Worm (Caenorhabditis elegans) whole organism, L1 larva: ENCODE results near the gene M04D8.5.

ENCODE experiments used
- ama-1 ChIP-seq: fragments of 150-350 bp; optimal IDR thresholded peaks from 2 replicates; lab custom pipeline; 2014
- fkh-10 ChIP-seq: sonication (generic microtip); optimal IDR thresholded peaks from 2 replicates; lab custom pipeline; 2017; ENCODE audit warnings: missing biosample characterization, missing genetic modification reagents, missing genetic modification characterization
- jun-1 ChIP-seq: fragments of 150-350 bp; optimal IDR thresholded peaks from 2 replicates; lab custom pipeline; 2014; ENCODE audit warnings: missing biosample characterization, missing genetic modification reagents, missing genetic modification characterization
- lir-3 ChIP-seq: sonication (generic microtip); optimal IDR thresholded peaks from 2 replicates; lab custom pipeline; 2016; ENCODE audit warnings: mild to moderate bottlenecking, missing genetic modification characterization, moderate library complexity, missing compliant biosample characterization; ENCODE audit not compliant: poor library complexity
- nhr-237 ChIP-seq: fragments of 150-350 bp; optimal IDR thresholded peaks from 2 replicates; lab custom pipeline; 2014; ENCODE audit warnings: missing biosample characterization, missing genetic modification characterization
- nhr-90 ChIP-seq: sonication (generic microtip); optimal IDR thresholded peaks from 2 replicates; lab custom pipeline; 2016; ENCODE audit warnings: mild to moderate bottlenecking, missing genetic modification characterization, missing compliant biosample characterization; ENCODE audit not compliant: poor library complexity
- skn-1 ChIP-seq: fragments of 150-350 bp; optimal IDR thresholded peaks from 2 replicates; lab custom pipeline; 2014; ENCODE audit warnings: missing biosample characterization, missing genetic modification characterization
- snu-23 ChIP-seq: sonication (generic microtip); optimal IDR thresholded peaks from 2 replicates; lab custom pipeline; 2016; ENCODE audit warnings: missing genetic modification characterization, missing compliant biosample characterization
- tbx-2 ChIP-seq: sonication (generic microtip); optimal IDR thresholded peaks from 2 replicates; lab custom pipeline; 2016; ENCODE audit warnings: missing genetic modification characterization, missing compliant biosample characterization
- ztf-11 ChIP-seq, 2 experiments: sonication (generic microtip); optimal IDR thresholded peaks; 2 replicates each; lab custom pipeline; 2016 to 2017; ENCODE audit warnings: missing genetic modification characterization in 2 of 2, missing biosample characterization in 1 of 2, missing compliant biosample characterization in 1 of 2

ce11 chrIII:10069278-10069677 lies 36.2 kb upstream of the M04D8.5 start, which contains the start of gene T16G12.6:
- TF ChIP-seq lir-3 (tag; lab: Kevin White, UChicago) (no peak), ama-1 (lab: Kevin White, UChicago) (no peak), tbx-2 (no peak), jun-1 (no peak), snu-23 (GFP tag; lab: Kevin White, UChicago) (no peak), nhr-90 (tag; lab: Kevin White, UChicago) (no peak), ztf-11 (tag; optimal IDR thresholded peaks at IDR 0.05; lab: Kevin White, UChicago) (no peak), skn-1 (tag; lab: Kevin White, UChicago) (no peak), nhr-237 (no peak), fkh-10 (GFP tag; lab: Kevin White, UChicago) (no peak)
